Worm (Caenorhabditis elegans) whole organism, midembryonic: Measurements from ENCODE around the gene vha-12.

ENCODE experiments used
- T22C8.4 ChIP-seq: fragments of 200-800 bp; sonication (Bioruptor generic); IDR thresholded peaks from 2 replicates; pipeline ENCODE4 v1.3.6; 2022; ENCODE audit warnings: missing genetic modification characterization, missing compliant biosample characterization
- cog-1 ChIP-seq: sonication (generic microtip); optimal IDR thresholded peaks from 2 replicates; lab custom pipeline; 2016; ENCODE audit warnings: missing genetic modification characterization, missing compliant biosample characterization
- flt-1 ChIP-seq: fragments of 200-800 bp; sonication (Bioruptor generic); IDR thresholded peaks from 2 replicates; pipeline ENCODE4 v1.3.6; 2022; ENCODE audit warnings: missing genetic modification characterization, missing compliant biosample characterization
- klf-2 ChIP-seq: fragments of 200-800 bp; sonication (Bioruptor generic); conservative IDR thresholded peaks from 2 replicates; pipeline ENCODE4 v1.3.6; 2022; ENCODE audit warnings: missing genetic modification reagents, missing genetic modification characterization, missing compliant biosample characterization
- med-1 ChIP-seq: sonication (generic microtip); optimal IDR thresholded peaks from 2 replicates; lab custom pipeline; 2017; ENCODE audit warnings: missing genetic modification characterization, mild to moderate bottlenecking, missing compliant biosample characterization, antibody characterized with exemption, missing genetic modification reagents; ENCODE audit not compliant: insufficient read depth
- ref-1 ChIP-seq: fragments of 200-800 bp; sonication (Bioruptor generic); conservative IDR thresholded peaks from 2 replicates; pipeline ENCODE4 v1.3.6; 2022; ENCODE audit warnings: missing genetic modification reagents, missing genetic modification characterization, missing compliant biosample characterization
- tab-1 ChIP-seq: fragments of 200-800 bp; sonication (Bioruptor generic); IDR thresholded peaks from 2 replicates; pipeline ENCODE4 v1.3.6; 2022; ENCODE audit warnings: missing genetic modification characterization, missing compliant biosample characterization
- ztf-23 ChIP-seq: fragments of 200-800 bp; sonication (Bioruptor generic); IDR thresholded peaks from 2 replicates; pipeline ENCODE4 v1.3.6; 2022; ENCODE audit warnings: missing genetic modification reagents, missing genetic modification characterization, missing compliant biosample characterization
- ztf-29 ChIP-seq: fragments of 200-800 bp; sonication (Bioruptor generic); IDR thresholded peaks from 2 replicates; pipeline ENCODE4 v1.3.6; 2022; ENCODE audit warnings: missing genetic modification reagents, missing genetic modification characterization, missing compliant biosample characterization

The vha-12 gene

ce11 chrX:4190537-4191144 is at the start of gene vha-12:
vha-12 (plus strand) TSS chrX:4191094.
- TF ChIP-seq ztf-29 (GFP tag; lab: Robert Waterston, UW) (no peak), ztf-23 (GFP tag; lab: Robert Waterston, UW) (no peak), med-1 (GFP tag; lab: Kevin White, UChicago) (no peak), cog-1 (peak; percentile 67), flt-1 (GFP tag; lab: Robert Waterston, UW) (no peak)

ce11 chrX:4142202-4142601 is 48.7 kb upstream of the vha-12 start:
- TF ChIP-seq ref-1 (GFP tag; lab: Robert Waterston, UW) (no peak), ztf-29 (GFP tag; lab: Robert Waterston, UW) (no peak), flt-1 (GFP tag; lab: Robert Waterston, UW) (no peak), med-1 (GFP tag; lab: Kevin White, UChicago) (no peak), tab-1 (GFP tag; lab: Robert Waterston, UW) (no peak), ztf-23 (GFP tag; lab: Robert Waterston, UW) (no peak), klf-2 (no peak), T22C8.4 (GFP tag; lab: Robert Waterston, UW) (no peak), cog-1 (no peak)

- TF ChIP-seq tab-1 (GFP tag; lab: Robert Waterston, UW) (no peak), cog-1 (no peak), med-1 (GFP tag; lab: Kevin White, UChicago) (no peak), ztf-23 (GFP tag; lab: Robert Waterston, UW) (no peak), T22C8.4 (GFP tag; lab: Robert Waterston, UW) (no peak), ztf-29 (GFP tag; lab: Robert Waterston, UW) (no peak), klf-2 (no peak), ref-1 (GFP tag; lab: Robert Waterston, UW) (no peak), flt-1 (GFP tag; lab: Robert Waterston, UW) (no peak)
Observed at ce11 chrX:4142648-4143259, 48.1 kb upstream of the vha-12 start.

DNA sequence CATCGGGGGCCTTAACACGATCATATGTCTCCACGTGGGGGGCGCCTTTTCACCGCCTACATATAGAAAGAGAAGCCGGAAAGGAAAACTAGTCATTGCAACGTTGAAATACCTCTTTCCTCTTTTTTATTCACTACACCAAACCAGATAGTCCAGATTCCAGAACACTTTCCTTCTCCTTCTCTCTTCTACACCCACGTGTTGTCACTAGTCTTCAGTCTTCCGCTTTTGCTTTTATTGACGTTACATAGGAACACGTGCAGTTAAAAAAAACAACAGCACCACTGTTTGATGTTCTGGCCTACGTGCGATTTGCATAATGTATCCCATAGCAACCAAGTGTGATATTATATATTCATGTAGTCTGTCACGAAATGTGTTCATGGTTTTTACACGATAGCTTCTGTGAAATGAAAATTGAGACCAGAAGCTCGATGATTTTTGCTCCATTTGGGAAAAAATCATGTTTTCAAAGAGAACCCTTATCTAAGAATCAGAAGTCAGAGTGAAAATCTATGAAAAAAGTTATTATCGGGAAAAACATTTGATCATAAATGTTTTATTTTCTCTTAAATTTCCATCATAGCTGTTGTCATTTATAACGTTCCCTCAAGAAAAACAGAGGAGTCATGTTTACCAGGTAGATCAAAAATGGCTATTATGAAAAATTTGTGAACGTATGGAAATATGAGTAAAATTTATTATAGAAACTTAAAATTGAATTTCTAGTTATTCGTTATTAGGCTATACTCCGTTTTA is 47.5 kb upstream of the vha-12 start:
- TF ChIP-seq tab-1 (GFP tag; lab: Robert Waterston, UW) (no peak), ref-1 (GFP tag; lab: Robert Waterston, UW) (no peak), cog-1 (no peak), ztf-29 (GFP tag; lab: Robert Waterston, UW) (no peak), flt-1 (GFP tag; lab: Robert Waterston, UW) (no peak), med-1 (GFP tag; lab: Kevin White, UChicago) (no peak), ztf-23 (GFP tag; lab: Robert Waterston, UW) (no peak), T22C8.4 (GFP tag; lab: Robert Waterston, UW) (no peak), klf-2 (no peak)

ce11 chrX:4144136-4144781 is 46.6 kb upstream of the vha-12 start:
- TF ChIP-seq ztf-23 (GFP tag; lab: Robert Waterston, UW) (no peak), cog-1 (no peak), klf-2 (no peak), tab-1 (GFP tag; lab: Robert Waterston, UW) (no peak), ref-1 (GFP tag; lab: Robert Waterston, UW) (no peak), T22C8.4 (GFP tag; lab: Robert Waterston, UW) (no peak), ztf-29 (GFP tag; lab: Robert Waterston, UW) (no peak), med-1 (GFP tag; lab: Kevin White, UChicago) (no peak), flt-1 (GFP tag; lab: Robert Waterston, UW) (no peak)

DNA sequence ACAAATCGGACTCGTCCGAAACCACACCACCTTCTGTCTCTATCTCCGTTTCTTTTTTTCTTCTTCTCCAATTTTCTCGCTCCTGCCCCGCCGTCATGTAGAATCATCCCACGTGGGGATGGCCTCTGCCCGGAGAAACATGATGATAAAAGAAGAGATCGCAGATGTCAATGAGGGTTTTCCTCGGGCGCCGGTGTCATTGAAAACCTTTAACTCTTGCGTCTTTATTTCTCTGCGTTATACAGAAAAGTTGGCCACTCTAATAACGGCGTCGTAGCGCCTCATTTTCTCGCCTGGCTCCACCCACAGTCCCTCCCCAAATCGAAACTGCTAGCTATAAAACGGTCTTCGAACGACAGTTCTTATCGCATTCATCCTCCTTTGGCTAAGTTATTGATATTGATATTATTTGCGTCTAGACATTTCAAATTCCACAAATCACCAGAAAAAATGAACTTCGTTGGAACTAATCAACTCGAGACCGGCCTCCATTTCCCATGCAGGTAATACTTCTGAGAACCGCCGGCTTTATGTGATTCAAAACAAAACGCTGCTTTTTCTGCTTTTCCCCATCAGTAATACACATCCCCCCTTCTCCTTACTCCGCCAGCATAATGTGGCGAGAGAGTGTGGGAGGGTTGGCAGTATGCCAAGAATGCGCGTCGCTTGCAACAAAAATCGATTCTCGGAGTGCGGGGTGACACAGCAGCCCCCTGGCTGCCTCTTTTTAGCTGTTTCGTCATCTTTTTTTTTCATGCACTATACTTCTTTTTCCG is 45.7 kb upstream of the vha-12 start:
- TF ChIP-seq ref-1 (GFP tag; lab: Robert Waterston, UW): no peak
- no peak for TF ChIP-seq flt-1 (GFP tag; lab: Robert Waterston, UW)
- TF ChIP-seq T22C8.4 (GFP tag; lab: Robert Waterston, UW): peak; percentile 92
- TF ChIP-seq med-1 (GFP tag; lab: Kevin White, UChicago): no peak
- TF ChIP-seq tab-1 (GFP tag; lab: Robert Waterston, UW): 0 out of 2 replicates have a peak, but pooled peaks have one; percentile 48
- no peak for TF ChIP-seq ztf-29 (GFP tag; lab: Robert Waterston, UW)

ce11 chrX:4146046-4146445 is 44.8 kb upstream of the vha-12 start:
- TF ChIP-seq med-1 (GFP tag; lab: Kevin White, UChicago): no peak
- no peak for TF ChIP-seq ref-1 (GFP tag; lab: Robert Waterston, UW)
- no peak for TF ChIP-seq flt-1 (GFP tag; lab: Robert Waterston, UW)
- no peak for TF ChIP-seq cog-1
- no peak for TF ChIP-seq klf-2
- TF ChIP-seq T22C8.4 (GFP tag; lab: Robert Waterston, UW): no peak
- no peak for TF ChIP-seq tab-1 (GFP tag; lab: Robert Waterston, UW)
- no peak for TF ChIP-seq ztf-23 (GFP tag; lab: Robert Waterston, UW)
- no peak for TF ChIP-seq ztf-29 (GFP tag; lab: Robert Waterston, UW)
